Worm (Caenorhabditis elegans) whole organism, L4/young adult: ENCODE data around the gene Y17G7B.22.

Source experiments
- W03F9.2 ChIP-seq: fragments of 150-350 bp; optimal IDR thresholded peaks from 2 replicates; lab custom pipeline; 2014; ENCODE audit warnings: missing biosample characterization, missing genetic modification characterization
- him-1 ChIP-seq: sonication (generic microtip); optimal IDR thresholded peaks from 2 replicates; lab custom pipeline; 2016; ENCODE audit warnings: missing genotype, missing genetic modification reagents, missing genetic modification characterization, missing compliant biosample characterization

- TF ChIP-seq W03F9.2, result no peak
- TF ChIP-seq him-1 (tag; lab: Kevin White, UChicago), result no peak
Observed at ce11 chrII:12071243-12071642, 3.4 kb downstream of the Y17G7B.22 start.
